Fruit fly (Drosophila melanogaster): Measurements from ENCODE around the gene CG7987.

- no peak for TF ChIP-seq Myc (optimal IDR thresholded peaks at IDR 0.05)
- TF ChIP-seq Sin3A (optimal IDR thresholded peaks at IDR 0.05): no peak
- no peak for TF ChIP-seq psq (optimal IDR thresholded peaks at IDR 0.05)
- TF ChIP-seq h (optimal IDR thresholded peaks at IDR 0.05): no peak
- TF ChIP-seq insv (optimal IDR thresholded peaks at IDR 0.05): no peak
These were observed 13.6 kb downstream of the CG7987 start, which contains the start of gene CG14851 for dm6 chr3R:14562040-14562439.

Measured in Kc167 (cell line).